Worm (Caenorhabditis elegans) whole organism, mixed stage, embryonic: ENCODE results near the gene Y53F4B.62.

Experiments
- ceh-83 ChIP-seq: fragments of 200-800 bp; sonication (Bioruptor generic); optimal IDR thresholded peaks from 2 replicates; lab custom pipeline; 2018; ENCODE audit warnings: mild to moderate bottlenecking, missing genetic modification characterization, missing compliant biosample characterization
- zip-8 ChIP-seq: fragments of 150-350 bp; optimal IDR thresholded peaks from 2 replicates; lab custom pipeline; 2014; ENCODE audit warnings: missing biosample characterization, missing genetic modification characterization

- TF ChIP-seq ceh-83 (GFP tag; lab: Kevin White, UChicago), result no peak
- no peak for TF ChIP-seq zip-8 (tag; lab: Kevin White, UChicago)
Observed at ce11 chrII:15173174-15173573, 42.8 kb upstream of the Y53F4B.62 start.
